Fruit fly (Drosophila melanogaster) whole organism, wandering third instar larva: ENCODE results near the gene Alg12.

Experiments used
- Abd-B ChIP-seq: fragments of >200 bp; optimal IDR thresholded peaks from 2 replicates; lab custom pipeline; 2017; ENCODE audit warnings: missing biosample characterization, missing genetic modification characterization
- HLH106 ChIP-seq: fragments of 200-800 bp; optimal IDR thresholded peaks from 3 replicates; lab custom pipeline; 2019; ENCODE audit warnings: missing biosample characterization, mild to moderate bottlenecking, missing genetic modification characterization, moderate library complexity
- Hr78 ChIP-seq: fragments of >200 bp; optimal IDR thresholded peaks from 2 replicates; lab custom pipeline; 2017; ENCODE audit warnings: missing biosample characterization, missing genetic modification characterization
- Myc ChIP-seq: fragments of >200 bp; optimal IDR thresholded peaks from 2 replicates; lab custom pipeline; 2017
- Sp1 ChIP-seq: fragments of 200-800 bp; sonication (Bioruptor generic); optimal IDR thresholded peaks from 3 replicates; lab custom pipeline; 2019; ENCODE audit warnings: missing biosample characterization, mild to moderate bottlenecking, missing genetic modification characterization, moderate library complexity
- Vsx2 ChIP-seq: fragments of 200-300, 225-300 bp; sonication (Bioruptor generic); optimal IDR thresholded peaks from 2 replicates; lab custom pipeline; 2018; ENCODE audit warnings: missing biosample characterization, missing genetic modification characterization; ENCODE audit not compliant: partially characterized antibody
- br ChIP-seq: fragments of 200-800 bp; sonication (Bioruptor generic); optimal IDR thresholded peaks from 2 replicates; lab custom pipeline; 2016; ENCODE audit warnings: missing biosample characterization, missing genetic modification characterization
- dl ChIP-seq, 2 experiments: fragments of 175-275, 200-275 bp in 1 of 2; fragments of 200-275 bp in 1 of 2; sonication (Bioruptor generic); optimal IDR thresholded peaks; lab custom pipeline; 2018; ENCODE audit warnings: mild to moderate bottlenecking in 2 of 2, missing biosample characterization in 2 of 2, missing genetic modification characterization in 2 of 2, moderate library complexity in 2 of 2; ENCODE audit not compliant: partially characterized antibody in 2 of 2, insufficient read depth in 1 of 2
- dmrt93B ChIP-seq: fragments of 200-800 bp; sonication (Bioruptor generic); optimal IDR thresholded peaks from 2 replicates; lab custom pipeline; 2018; ENCODE audit warnings: missing biosample characterization, mild to moderate bottlenecking, missing genetic modification characterization
- ey ChIP-seq: fragments of 200-800 bp; sonication (Bioruptor generic); optimal IDR thresholded peaks from 2 replicates; lab custom pipeline; 2016; ENCODE audit warnings: missing biosample characterization, missing genetic modification characterization
- fru ChIP-seq: fragments of 200-800 bp; sonication (Bioruptor generic); optimal IDR thresholded peaks from 3 replicates; lab custom pipeline; 2016; ENCODE audit warnings: missing biosample characterization, mild to moderate bottlenecking, missing genetic modification characterization
- pan ChIP-seq: fragments of >200 bp; optimal IDR thresholded peaks from 2 replicates; lab custom pipeline; 2017
- psq ChIP-seq: fragments of 200-800 bp; sonication (Bioruptor generic); optimal IDR thresholded peaks from 3 replicates; lab custom pipeline; 2017; ENCODE audit warnings: missing biosample characterization, mild to moderate bottlenecking, missing genetic modification characterization, moderate library complexity
- sv ChIP-seq: fragments of 200-800 bp; sonication (Bioruptor generic); optimal IDR thresholded peaks from 3 replicates; lab custom pipeline; 2016; ENCODE audit warnings: missing biosample characterization, missing genetic modification characterization

- TF ChIP-seq br (GFP tag; lab: Kevin White, UChicago): no peak
- no peak for TF ChIP-seq pan (lab: Kevin White, UChicago)
- TF ChIP-seq dl (GFP tag; optimal IDR thresholded peaks at IDR 0.05; lab: Kevin White, UChicago; ENCODE audit: insufficient read depth in 1 of 2, partially characterized antibody in 2 of 2): no peak
- TF ChIP-seq dmrt93B (GFP tag; lab: Kevin White, UChicago): no peak
- peak; percentile 2 for TF ChIP-seq Myc (lab: Kevin White, UChicago)
- TF ChIP-seq Abd-B: no peak
- TF ChIP-seq fru (GFP tag; lab: Kevin White, UChicago): no peak
- TF ChIP-seq psq (GFP tag; lab: Kevin White, UChicago): no peak
- TF ChIP-seq ey (GFP tag; lab: Kevin White, UChicago): no peak
- TF ChIP-seq Sp1 (GFP tag; lab: Kevin White, UChicago): no peak
- no peak for TF ChIP-seq Hr78 (GFP tag; lab: Kevin White, UChicago)
- TF ChIP-seq Vsx2: no peak
- no peak for TF ChIP-seq HLH106 (tag; lab: Kevin White, UChicago)
- TF ChIP-seq sv: no peak
These were observed 7.0 kb downstream of the Alg12 start, which contains the start of the genes Snap24 and CG8478 for dm6 chr3R:9762955-9763931.
